Fruit fly (Drosophila melanogaster): Measurements from ENCODE around the gene 140up.

DNA sequence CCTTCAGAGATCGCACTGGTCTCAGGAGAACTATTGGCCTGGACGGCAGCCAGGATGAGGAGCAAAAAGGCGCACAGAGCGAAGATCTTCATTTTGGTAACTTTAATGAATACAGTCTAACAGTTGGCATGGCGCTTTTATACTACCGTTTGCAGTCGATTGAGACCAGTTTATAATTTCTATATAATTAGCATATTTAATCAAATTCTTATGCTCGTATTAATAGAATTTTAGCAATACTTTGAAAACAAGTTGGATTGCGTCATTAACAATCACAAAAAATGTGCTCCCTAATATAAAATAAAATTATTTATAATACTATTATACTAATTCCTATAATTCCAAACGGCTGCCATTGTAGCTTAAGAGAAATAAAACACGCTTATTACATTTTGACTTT lies 29.0 kb upstream of the 140up start, which contains the start of gene CG44215:
- no peak for TF ChIP-seq CG1620 (GFP tag; optimal IDR thresholded peaks at IDR 0.05)
- no peak for TF ChIP-seq toe (GFP tag; optimal IDR thresholded peaks at IDR 0.05)
- no peak for TF ChIP-seq Clk (GFP tag; optimal IDR thresholded peaks at IDR 0.05)
- TF ChIP-seq CG7045 (GFP tag; optimal IDR thresholded peaks at IDR 0.05), result no peak
- TF ChIP-seq tj (GFP tag; optimal IDR thresholded peaks at IDR 0.05), result no peak

Measured in whole organism, adult.